Worm (Caenorhabditis elegans) whole organism, late embryonic: ENCODE measurements around the gene flp-18.

Experiments used
- C08G9.2 ChIP-seq: sonication (generic microtip); optimal IDR thresholded peaks from 2 replicates; lab custom pipeline; 2016; ENCODE audit warnings: mild to moderate bottlenecking, missing genetic modification characterization, moderate library complexity, missing compliant biosample characterization
- F13H6.1 ChIP-seq: sonication (generic microtip); optimal IDR thresholded peaks from 2 replicates; lab custom pipeline; 2016; ENCODE audit warnings: missing genetic modification characterization, missing compliant biosample characterization
- K02D7.2 ChIP-seq: sonication (generic microtip); optimal IDR thresholded peaks from 2 replicates; lab custom pipeline; 2017; ENCODE audit warnings: mild to moderate bottlenecking, missing genetic modification characterization, missing compliant biosample characterization
- K09A11.1 ChIP-seq: sonication (generic microtip); optimal IDR thresholded peaks from 2 replicates; lab custom pipeline; 2017; ENCODE audit warnings: antibody characterized with exemption, mild to moderate bottlenecking, missing genetic modification characterization, missing compliant biosample characterization; ENCODE audit not compliant: insufficient read depth
- ahr-1 ChIP-seq: sonication (generic microtip); optimal IDR thresholded peaks from 2 replicates; lab custom pipeline; 2016; ENCODE audit warnings: missing genetic modification characterization, missing compliant biosample characterization
- ceh-19 ChIP-seq: fragments of 200-800 bp; sonication (Bioruptor generic); optimal IDR thresholded peaks from 2 replicates; lab custom pipeline; 2018; ENCODE audit warnings: mild to moderate bottlenecking, missing genetic modification characterization, missing compliant biosample characterization
- ceh-2 ChIP-seq: sonication (generic microtip); optimal IDR thresholded peaks from 2 replicates; lab custom pipeline; 2016; ENCODE audit warnings: missing genotype, missing genetic modification characterization, missing compliant biosample characterization
- ceh-22 ChIP-seq: sonication (generic microtip); optimal IDR thresholded peaks from 2 replicates; lab custom pipeline; 2017; ENCODE audit warnings: missing biosample characterization, missing genetic modification characterization
- ceh-34 ChIP-seq: sonication (generic microtip); optimal IDR thresholded peaks from 2 replicates; lab custom pipeline; 2016; ENCODE audit warnings: mild to moderate bottlenecking, missing genetic modification characterization, missing compliant biosample characterization
- ceh-9 ChIP-seq: sonication (generic microtip); optimal IDR thresholded peaks from 2 replicates; lab custom pipeline; 2016; ENCODE audit warnings: mild to moderate bottlenecking, missing genetic modification characterization, inconsistent platforms, missing compliant biosample characterization
- che-1 ChIP-seq: sonication (generic microtip); optimal IDR thresholded peaks from 2 replicates; lab custom pipeline; 2016; ENCODE audit warnings: mild to moderate bottlenecking, missing genetic modification characterization, missing compliant biosample characterization
- dve-1 ChIP-seq: sonication (generic microtip); optimal IDR thresholded peaks from 2 replicates; lab custom pipeline; 2017; ENCODE audit warnings: antibody characterized with exemption, mild to moderate bottlenecking, missing genetic modification characterization, missing compliant biosample characterization
- fkh-10 ChIP-seq: fragments of 150-350 bp; optimal IDR thresholded peaks from 2 replicates; lab custom pipeline; 2014; ENCODE audit warnings: missing biosample characterization, missing genetic modification reagents, missing genetic modification characterization
- fkh-6 ChIP-seq: sonication (generic microtip); optimal IDR thresholded peaks from 2 replicates; lab custom pipeline; 2016; ENCODE audit warnings: missing genetic modification characterization, missing compliant biosample characterization
- hlh-13 ChIP-seq: fragments of 200-800 bp; sonication (Bioruptor generic); optimal IDR thresholded peaks from 2 replicates; lab custom pipeline; 2018; ENCODE audit warnings: mild to moderate bottlenecking, missing genetic modification characterization, missing compliant biosample characterization
- hlh-15 ChIP-seq: sonication (generic microtip); optimal IDR thresholded peaks from 2 replicates; lab custom pipeline; 2016; ENCODE audit warnings: missing genetic modification characterization, missing compliant biosample characterization
- hlh-30 ChIP-seq: sonication (generic microtip); optimal IDR thresholded peaks from 2 replicates; lab custom pipeline; 2017; ENCODE audit warnings: antibody characterized with exemption, missing genetic modification characterization, missing compliant biosample characterization; ENCODE audit not compliant: insufficient read depth
- hlh-6 ChIP-seq: sonication (generic microtip); optimal IDR thresholded peaks from 2 replicates; lab custom pipeline; 2016; ENCODE audit warnings: missing genotype, missing genetic modification characterization, missing compliant biosample characterization
- lim-6 ChIP-seq: sonication (generic microtip); optimal IDR thresholded peaks from 2 replicates; lab custom pipeline; 2016; ENCODE audit warnings: missing genetic modification characterization, missing compliant biosample characterization
- lin-11 ChIP-seq: fragments of 200-800 bp; sonication (Bioruptor generic); optimal IDR thresholded peaks from 2 replicates; lab custom pipeline; 2018; ENCODE audit warnings: mild to moderate bottlenecking, missing genetic modification characterization, missing compliant biosample characterization
- madf-2 ChIP-seq: sonication (generic microtip); optimal IDR thresholded peaks from 2 replicates; lab custom pipeline; 2017; ENCODE audit warnings: missing genetic modification characterization, missing compliant biosample characterization
- nfya-1 ChIP-seq: sonication (generic microtip); optimal IDR thresholded peaks from 2 replicates; lab custom pipeline; 2017; ENCODE audit warnings: missing genetic modification characterization, mild to moderate bottlenecking, missing compliant biosample characterization, antibody characterized with exemption, moderate library complexity
- nhr-11 ChIP-seq: fragments of 150-350 bp; optimal IDR thresholded peaks from 2 replicates; lab custom pipeline; 2014; ENCODE audit warnings: missing biosample characterization, missing genetic modification characterization
- nhr-232 ChIP-seq: sonication (generic microtip); optimal IDR thresholded peaks from 2 replicates; lab custom pipeline; 2016; ENCODE audit warnings: missing genetic modification characterization, missing compliant biosample characterization
- odd-2 ChIP-seq: sonication (generic microtip); optimal IDR thresholded peaks from 2 replicates; lab custom pipeline; 2017; ENCODE audit warnings: antibody characterized with exemption, mild to moderate bottlenecking, missing genetic modification characterization, missing compliant biosample characterization
- pag-3 ChIP-seq: sonication (generic microtip); optimal IDR thresholded peaks from 2 replicates; lab custom pipeline; 2016; ENCODE audit warnings: missing compliant biosample characterization, missing genetic modification characterization, borderline replicate concordance
- pax-1 ChIP-seq: fragments of 150-350 bp; optimal IDR thresholded peaks from 2 replicates; lab custom pipeline; 2014; ENCODE audit warnings: missing biosample characterization, missing genetic modification characterization
- pha-4 ChIP-seq: fragments of 150-350 bp; optimal IDR thresholded peaks from 2 replicates; lab custom pipeline; 2018; ENCODE audit warnings: missing biosample characterization, missing genetic modification reagents, missing genetic modification characterization
- pros-1 ChIP-seq: fragments of 150-350 bp; optimal IDR thresholded peaks from 2 replicates; lab custom pipeline; 2014; ENCODE audit warnings: missing biosample characterization, missing genetic modification reagents, missing genetic modification characterization
- sox-2 ChIP-seq: fragments of 200-800 bp; sonication (Bioruptor generic); IDR thresholded peaks from 2 replicates; pipeline ENCODE4 v1.3.6; 2022; ENCODE audit warnings: missing genetic modification reagents, missing genetic modification characterization, missing compliant biosample characterization
- sox-4 ChIP-seq: sonication (generic microtip); optimal IDR thresholded peaks from 2 replicates; lab custom pipeline; 2017; ENCODE audit warnings: mild to moderate bottlenecking, missing genetic modification characterization, inconsistent platforms, missing compliant biosample characterization
- syd-9 ChIP-seq: sonication (generic microtip); optimal IDR thresholded peaks from 2 replicates; lab custom pipeline; 2016; ENCODE audit warnings: mild to moderate bottlenecking, missing genetic modification characterization, moderate library complexity, missing compliant biosample characterization
- tbx-7 ChIP-seq: sonication (generic microtip); optimal IDR thresholded peaks from 2 replicates; lab custom pipeline; 2016; ENCODE audit warnings: missing genotype, missing genetic modification characterization, missing compliant biosample characterization
- unc-3 ChIP-seq, 2 experiments: fragments of 200-800 bp in 1 of 2; sonication (Bioruptor generic) in 1 of 2; sonication (generic microtip) in 1 of 2; conservative IDR thresholded peaks in 1 of 2; optimal IDR thresholded peaks in 1 of 2; 2 replicates each; pipeline versions ENCODE4 v1.3.6 to Lab custom; 2016 to 2022; ENCODE audit warnings: missing compliant biosample characterization in 2 of 2, missing genetic modification characterization in 2 of 2, missing genetic modification reagents in 1 of 2
- unc-42 ChIP-seq: sonication (generic microtip); optimal IDR thresholded peaks from 2 replicates; lab custom pipeline; 2016; ENCODE audit warnings: missing genotype, missing genetic modification characterization, missing compliant biosample characterization
- unc-55 ChIP-seq: sonication (generic microtip); optimal IDR thresholded peaks from 2 replicates; lab custom pipeline; 2017; ENCODE audit warnings: missing biosample characterization, missing genetic modification reagents, missing genetic modification characterization
- unc-86 ChIP-seq: sonication (generic microtip); optimal IDR thresholded peaks from 2 replicates; lab custom pipeline; 2016; ENCODE audit warnings: missing genetic modification characterization, missing compliant biosample characterization
- zip-5 ChIP-seq: sonication (generic microtip); optimal IDR thresholded peaks from 2 replicates; lab custom pipeline; 2016; ENCODE audit warnings: missing genetic modification characterization, missing compliant biosample characterization

Gene flp-18

ce11 chrX:3057656-3058055, 39.3 kb upstream of the flp-18 start:
- TF ChIP-seq hlh-30 (tag; lab: Kevin White, UChicago) (no peak), C08G9.2 (tag; lab: Kevin White, UChicago) (no peak), ceh-2 (tag; lab: Kevin White, UChicago) (no peak), pros-1 (tag; lab: Kevin White, UChicago) (no peak), ceh-34 (tag; lab: Kevin White, UChicago) (no peak), lin-11 (tag; lab: Kevin White, UChicago) (no peak), sox-2 (GFP tag; lab: Robert Waterston, UW) (no peak), nhr-232 (tag; lab: Kevin White, UChicago) (no peak), zip-5 (tag; lab: Kevin White, UChicago) (no peak), nhr-11 (tag; lab: Kevin White, UChicago) (no peak), che-1 (tag; lab: Kevin White, UChicago) (no peak), sox-4 (tag; lab: Kevin White, UChicago) (no peak), hlh-6 (tag; lab: Kevin White, UChicago) (no peak), odd-2 (tag; lab: Kevin White, UChicago) (no peak), unc-3 (GFP tag; conservative IDR thresholded peaks at IDR 0.05; lab: Robert Waterston, UW) (no peak), unc-3 (tag; optimal IDR thresholded peaks at IDR 0.05; lab: Kevin White, UChicago) (no peak)

ce11 chrX:3056098-3056497, 37.7 kb upstream of the flp-18 start:
- TF ChIP-seq ahr-1 (tag; lab: Kevin White, UChicago) (no peak), tbx-7 (tag; lab: Kevin White, UChicago) (no peak), hlh-15 (tag; lab: Kevin White, UChicago) (no peak)

ce11 chrX:3054802-3055201, 36.4 kb upstream of the flp-18 start, which contains the start of gene twk-26:
TSS of gene twk-26 (minus strand) at chrX:3054824.
- TF ChIP-seq hlh-6 (tag; lab: Kevin White, UChicago) (no peak), ceh-34 (tag; lab: Kevin White, UChicago) (no peak), syd-9 (tag; lab: Kevin White, UChicago) (no peak), unc-55 (GFP tag; lab: Kevin White, UChicago) (no peak), hlh-15 (tag; lab: Kevin White, UChicago) (no peak), K02D7.2 (tag; lab: Kevin White, UChicago) (no peak), fkh-10 (GFP tag; lab: Kevin White, UChicago) (no peak), lin-11 (tag; lab: Kevin White, UChicago) (no peak), unc-42 (tag; lab: Kevin White, UChicago) (no peak), nhr-232 (tag; lab: Kevin White, UChicago) (no peak), F13H6.1 (tag; lab: Kevin White, UChicago) (no peak), dve-1 (tag; lab: Kevin White, UChicago) (no peak), unc-86 (tag; lab: Kevin White, UChicago) (no peak), ceh-19 (GFP tag; lab: Kevin White, UChicago) (no peak)

- no peak for TF ChIP-seq nhr-232 (tag; lab: Kevin White, UChicago)
- TF ChIP-seq ceh-9 (tag; lab: Kevin White, UChicago) = no peak
- no peak for TF ChIP-seq ceh-22 (tag; lab: Kevin White, UChicago)
- TF ChIP-seq unc-55 (GFP tag; lab: Kevin White, UChicago) = no peak
- no peak for TF ChIP-seq lim-6 (tag; lab: Kevin White, UChicago)
- no peak for TF ChIP-seq fkh-6 (tag; lab: Kevin White, UChicago)
- TF ChIP-seq pha-4 (tag; lab: Kevin White, UChicago) = no peak
- TF ChIP-seq ceh-2 (tag; lab: Kevin White, UChicago) = no peak
- no peak for TF ChIP-seq hlh-13 (GFP tag; lab: Kevin White, UChicago)
- no peak for TF ChIP-seq pag-3 (tag; lab: Kevin White, UChicago)
- no peak for TF ChIP-seq nfya-1
- no peak for TF ChIP-seq unc-86 (tag; lab: Kevin White, UChicago)
- TF ChIP-seq madf-2 (tag; lab: Kevin White, UChicago) = no peak
- no peak for TF ChIP-seq che-1 (tag; lab: Kevin White, UChicago)
- TF ChIP-seq pax-1 (tag; lab: Kevin White, UChicago) = no peak
- no peak for TF ChIP-seq K09A11.1 (tag; lab: Kevin White, UChicago)
- no peak for TF ChIP-seq ceh-19 (GFP tag; lab: Kevin White, UChicago)
Measured at ce11 chrX:3054394-3054793, 36.0 kb upstream of the flp-18 start.
